Fruit fly (Drosophila melanogaster) whole organism, embryonic: Measurements from ENCODE around the gene CG13893.

ENCODE experiments used
- B-H1 ChIP-seq: fragments of 200-800 bp; sonication (Bioruptor generic); IDR thresholded peaks from 3 replicates; pipeline ENCODE4 v1.3.6; 2022; ENCODE audit warnings: missing biosample characterization, missing genetic modification characterization
- BEAF-32 ChIP-seq: fragments of 200-800 bp; sonication (Bioruptor generic); optimal IDR thresholded peaks from 3 replicates; lab custom pipeline; 2017; ENCODE audit warnings: missing biosample characterization, missing genetic modification characterization, mild to moderate bottlenecking, moderate library complexity, missing genetic modification reagents
- CG11093 ChIP-seq: fragments of 200-800 bp; sonication (Bioruptor generic); IDR thresholded peaks from 3 replicates; pipeline ENCODE4 v1.3.6; 2022; ENCODE audit warnings: missing biosample characterization, missing genetic modification characterization
- CG12155 ChIP-seq: fragments of 200-800 bp; sonication (Bioruptor generic); optimal IDR thresholded peaks from 3 replicates; lab custom pipeline; 2016; ENCODE audit warnings: missing biosample characterization, missing genetic modification characterization
- CG12391 ChIP-seq: fragments of 200-800 bp; sonication (Bioruptor generic); optimal IDR thresholded peaks from 3 replicates; lab custom pipeline; 2018; ENCODE audit warnings: missing biosample characterization, mild to moderate bottlenecking, missing genetic modification characterization, moderate library complexity
- CG12769 ChIP-seq: fragments of 200-800 bp; sonication (Bioruptor generic); optimal IDR thresholded peaks from 2 replicates; lab custom pipeline; 2019; ENCODE audit warnings: missing biosample characterization, mild to moderate bottlenecking, missing genetic modification characterization, moderate library complexity
- CG13296 ChIP-seq: fragments of 200-800 bp; sonication (Bioruptor generic); optimal IDR thresholded peaks from 3 replicates; lab custom pipeline; 2018; ENCODE audit warnings: missing biosample characterization, mild to moderate bottlenecking, missing genetic modification characterization
- CG13775 ChIP-seq: fragments of 200-800 bp; sonication (Bioruptor generic); optimal IDR thresholded peaks from 3 replicates; lab custom pipeline; 2017; ENCODE audit warnings: missing biosample characterization, mild to moderate bottlenecking, missing genetic modification characterization
- CG15269 ChIP-seq: fragments of 200-800 bp; sonication (Bioruptor generic); optimal IDR thresholded peaks from 2 replicates; lab custom pipeline; 2018; ENCODE audit warnings: missing biosample characterization, mild to moderate bottlenecking, missing genetic modification characterization, moderate library complexity
- CG15514 ChIP-seq: fragments of 200-800 bp; sonication (Bioruptor generic); optimal IDR thresholded peaks from 3 replicates; lab custom pipeline; 2017; ENCODE audit warnings: missing biosample characterization, missing genetic modification characterization, mild to moderate bottlenecking, moderate library complexity, missing genetic modification reagents
- CG15696 ChIP-seq: fragments of 200-800 bp; sonication (Bioruptor generic); optimal IDR thresholded peaks from 2 replicates; lab custom pipeline; 2019; ENCODE audit warnings: missing biosample characterization, mild to moderate bottlenecking, missing genetic modification characterization, moderate library complexity
- CG17361 ChIP-seq: fragments of 200-800 bp; sonication (Bioruptor generic); IDR thresholded peaks from 3 replicates; pipeline ENCODE4 v1.3.6; 2022; ENCODE audit warnings: missing biosample characterization, missing genetic modification characterization
- CG17568 ChIP-seq: fragments of 200-800 bp; sonication (Bioruptor generic); optimal IDR thresholded peaks from 2 replicates; lab custom pipeline; 2018; ENCODE audit warnings: missing biosample characterization, mild to moderate bottlenecking, missing genetic modification characterization, moderate library complexity
- CG1832 ChIP-seq: fragments of 200-800 bp; sonication (Bioruptor generic); optimal IDR thresholded peaks from 2 replicates; lab custom pipeline; 2017; ENCODE audit warnings: missing biosample characterization, mild to moderate bottlenecking, missing genetic modification characterization, inconsistent platforms
- CG30431 ChIP-seq: fragments of 200-800 bp; sonication (Bioruptor generic); optimal IDR thresholded peaks from 2 replicates; lab custom pipeline; 2017; ENCODE audit warnings: missing biosample characterization, missing genetic modification characterization
- CG3163 ChIP-seq: fragments of 200-800 bp; sonication (Bioruptor generic); optimal IDR thresholded peaks from 3 replicates; lab custom pipeline; 2016; ENCODE audit warnings: missing biosample characterization, missing genetic modification characterization
- CG4820 ChIP-seq: fragments of 200-800 bp; sonication (Bioruptor generic); optimal IDR thresholded peaks from 3 replicates; lab custom pipeline; 2016; ENCODE audit warnings: missing biosample characterization, missing genetic modification characterization
- CG6765 ChIP-seq: fragments of 200-800 bp; sonication (Bioruptor generic); optimal IDR thresholded peaks from 3 replicates; lab custom pipeline; 2017; ENCODE audit warnings: missing biosample characterization, mild to moderate bottlenecking, missing genetic modification characterization
- CG7271 ChIP-seq: fragments of 200-800 bp; sonication (Bioruptor generic); optimal IDR thresholded peaks from 2 replicates; lab custom pipeline; 2018; ENCODE audit warnings: missing biosample characterization, mild to moderate bottlenecking, missing genetic modification characterization, moderate library complexity
- CG8359 ChIP-seq: fragments of 200-800 bp; sonication (Bioruptor generic); optimal IDR thresholded peaks from 2 replicates; lab custom pipeline; 2017; ENCODE audit warnings: missing biosample characterization, mild to moderate bottlenecking, missing genetic modification characterization, borderline replicate concordance
- CG9215 ChIP-seq: fragments of 200-800 bp; sonication (Bioruptor generic); IDR thresholded peaks from 2 replicates; pipeline ENCODE4 v1.3.6; 2022; ENCODE audit warnings: missing biosample characterization, missing genetic modification characterization
- Dad ChIP-seq: fragments of 200-800 bp; sonication (Bioruptor generic); optimal IDR thresholded peaks from 3 replicates; lab custom pipeline; 2016; ENCODE audit warnings: missing biosample characterization, missing genetic modification characterization
- Doc3 ChIP-seq: fragments of 200-800 bp; sonication (Bioruptor generic); IDR thresholded peaks from 3 replicates; pipeline ENCODE4 v1.3.6; 2022; ENCODE audit warnings: missing biosample characterization, missing genetic modification characterization; ENCODE audit not compliant: partially characterized antibody
- Hr78 ChIP-seq, 2 experiments: fragments of 200-800 bp in 1 of 2; fragments of >200 bp in 1 of 2; sonication (Bioruptor generic) in 1 of 2; optimal IDR thresholded peaks; 2 replicates each; lab custom pipeline; 2017 to 2019; ENCODE audit warnings: missing biosample characterization in 2 of 2, missing genetic modification characterization in 2 of 2, mild to moderate bottlenecking in 1 of 2, moderate library complexity in 1 of 2
- Myb ChIP-seq: fragments of 200-800 bp; sonication (Bioruptor generic); optimal IDR thresholded peaks from 2 replicates; lab custom pipeline; 2016; ENCODE audit warnings: missing biosample characterization, missing genetic modification characterization
- NK7.1 ChIP-seq: fragments of 200-800 bp; sonication (Bioruptor generic); optimal IDR thresholded peaks from 3 replicates; lab custom pipeline; 2016; ENCODE audit warnings: missing biosample characterization, missing genetic modification characterization
- Pdp1 ChIP-seq, 2 experiments: fragments of 200-800 bp; sonication (Bioruptor generic); optimal IDR thresholded peaks; 3 replicates each; lab custom pipeline; 2016; ENCODE audit warnings: missing biosample characterization in 2 of 2, missing genetic modification characterization in 2 of 2, mild to moderate bottlenecking in 1 of 2, moderate library complexity in 1 of 2
- Sox102F ChIP-seq: fragments of 200-800 bp; sonication (Bioruptor generic); optimal IDR thresholded peaks from 2 replicates; lab custom pipeline; 2018; ENCODE audit warnings: missing biosample characterization, mild to moderate bottlenecking, missing genetic modification characterization, moderate library complexity
- bbx ChIP-seq: fragments of 200-800 bp; sonication (Bioruptor generic); IDR thresholded peaks from 2 replicates; pipeline ENCODE4 v1.3.6; 2022; ENCODE audit warnings: missing biosample characterization, missing genetic modification characterization; ENCODE audit not compliant: partially characterized antibody
- corto ChIP-seq: fragments of 200-800 bp; sonication (Bioruptor generic); optimal IDR thresholded peaks from 2 replicates; lab custom pipeline; 2016; ENCODE audit warnings: missing biosample characterization, mild to moderate bottlenecking, missing genetic modification characterization, moderate library complexity
- dan ChIP-seq: fragments of 200-800 bp; sonication (Bioruptor generic); IDR thresholded peaks from 2 replicates; pipeline ENCODE4 v1.3.6; 2022; ENCODE audit warnings: missing biosample characterization, missing genetic modification characterization
- ewg ChIP-seq: fragments of 200-800 bp; sonication (Bioruptor generic); optimal IDR thresholded peaks from 3 replicates; lab custom pipeline; 2017; ENCODE audit warnings: mild to moderate bottlenecking, missing biosample characterization, missing genetic modification reagents, missing genetic modification characterization
- eyg ChIP-seq: fragments of 200-800 bp; sonication (Bioruptor generic); optimal IDR thresholded peaks from 3 replicates; lab custom pipeline; 2016; ENCODE audit warnings: missing biosample characterization, missing genetic modification characterization
- fd3F ChIP-seq: fragments of 200-800 bp; sonication (Bioruptor generic); optimal IDR thresholded peaks from 2 replicates; lab custom pipeline; 2018; ENCODE audit warnings: missing biosample characterization, mild to moderate bottlenecking, missing genetic modification characterization, moderate library complexity
- gem ChIP-seq: fragments of 200-800 bp; sonication (Bioruptor generic); optimal IDR thresholded peaks from 2 replicates; lab custom pipeline; 2019; ENCODE audit warnings: missing biosample characterization, mild to moderate bottlenecking, missing genetic modification characterization, moderate library complexity
- gt ChIP-seq: fragments of 200-800 bp; sonication (Bioruptor generic); IDR thresholded peaks from 2 replicates; pipeline ENCODE4 v1.3.6; 2022; ENCODE audit warnings: missing biosample characterization, missing genetic modification characterization
- inv ChIP-seq: fragments of 200-800 bp; sonication (Bioruptor generic); IDR thresholded peaks from 2 replicates; pipeline ENCODE4 v1.3.6; 2022; ENCODE audit warnings: missing biosample characterization, missing genetic modification characterization; ENCODE audit not compliant: partially characterized antibody
- kay ChIP-seq: fragments of 200-800 bp; sonication (Bioruptor generic); optimal IDR thresholded peaks from 2 replicates; lab custom pipeline; 2016; ENCODE audit warnings: missing biosample characterization, missing genetic modification characterization
- lov ChIP-seq, 2 experiments: fragments of 200-800 bp in 1 of 2; fragments of >200 bp in 1 of 2; sonication (Bioruptor generic) in 1 of 2; IDR thresholded peaks in 1 of 2; optimal IDR thresholded peaks in 1 of 2; 2 replicates in 1 of 2; 3 replicates in 1 of 2; pipeline versions ENCODE4 v1.3.6 to Lab custom; 2017 to 2022; ENCODE audit warnings: missing biosample characterization in 1 of 2, missing genetic modification characterization in 1 of 2
- mam ChIP-seq: fragments of 200-800 bp; sonication (Bioruptor generic); optimal IDR thresholded peaks from 3 replicates; lab custom pipeline; 2016; ENCODE audit warnings: missing biosample characterization, missing genetic modification characterization
- onecut ChIP-seq: fragments of 200-800 bp; sonication (Bioruptor generic); IDR thresholded peaks from 2 replicates; pipeline ENCODE4 v1.3.6; 2022; ENCODE audit warnings: missing biosample characterization, missing genetic modification characterization
- pros ChIP-seq: fragments of 200-800 bp; sonication (Bioruptor generic); optimal IDR thresholded peaks from 3 replicates; lab custom pipeline; 2019; ENCODE audit warnings: missing biosample characterization, mild to moderate bottlenecking, missing genetic modification characterization, moderate library complexity
- repo ChIP-seq: fragments of 200-800 bp; sonication (Bioruptor generic); optimal IDR thresholded peaks from 2 replicates; lab custom pipeline; 2016; ENCODE audit warnings: missing biosample characterization, missing genetic modification characterization
- sim ChIP-seq: fragments of 200-800 bp; sonication (Bioruptor generic); IDR thresholded peaks from 2 replicates; pipeline ENCODE4 v1.3.6; 2022; ENCODE audit warnings: missing biosample characterization, missing genetic modification characterization
- so ChIP-seq: fragments of 200-800 bp; sonication (Bioruptor generic); IDR thresholded peaks from 3 replicates; pipeline ENCODE4 v1.3.6; 2022; ENCODE audit warnings: missing biosample characterization, missing genetic modification characterization
- sob ChIP-seq: fragments of 200-800 bp; sonication (Bioruptor generic); IDR thresholded peaks from 2 replicates; pipeline ENCODE4 v1.3.6; 2022; ENCODE audit warnings: missing biosample characterization, missing genetic modification characterization
- sr ChIP-seq: fragments of 200-800 bp; sonication (Bioruptor generic); IDR thresholded peaks from 3 replicates; pipeline ENCODE4 v1.3.6; 2022; ENCODE audit warnings: missing biosample characterization, missing genetic modification characterization
- zen ChIP-seq: fragments of 200-800 bp; sonication (Bioruptor generic); optimal IDR thresholded peaks from 3 replicates; lab custom pipeline; 2018; ENCODE audit warnings: missing biosample characterization, mild to moderate bottlenecking, missing genetic modification characterization, moderate library complexity

Gene CG13893

DNA sequence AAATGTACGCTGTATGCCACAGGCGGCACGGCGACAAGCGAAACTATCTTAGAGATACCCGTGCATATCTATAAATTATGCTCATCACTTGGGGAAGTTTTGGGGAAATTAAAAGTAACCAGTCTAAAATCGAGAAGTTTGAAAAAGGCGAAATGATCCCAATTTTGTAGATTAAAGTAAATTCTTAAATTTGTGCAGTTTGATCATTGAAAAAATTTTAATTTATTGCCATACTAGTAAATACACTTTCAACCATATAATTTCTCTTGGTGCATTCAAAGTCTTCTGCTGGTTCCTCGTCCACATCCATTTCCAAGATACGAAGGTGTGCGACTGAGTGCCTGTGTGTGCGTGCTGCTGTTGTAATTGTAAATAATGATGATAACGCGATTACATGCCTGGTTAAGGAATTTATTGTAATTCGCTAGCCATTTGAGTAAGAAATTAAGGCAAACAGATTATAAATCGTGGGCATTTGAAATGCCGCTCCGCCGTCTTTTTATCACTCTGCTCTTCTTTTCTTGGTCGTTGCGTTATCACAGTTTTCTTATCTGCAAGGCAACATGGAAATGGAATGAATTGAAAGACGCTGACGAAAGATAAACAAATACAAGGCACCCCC lies 11.7 kb upstream of the CG13893 start (continued):
- TF ChIP-seq CG12769 (tag; lab: Kevin White, UChicago) (peak; percentile 44), CG3163 (GFP tag; lab: Kevin White, UChicago) (peak; percentile 69), ewg (GFP tag; lab: Kevin White, UChicago) (peak; percentile 79), Sox102F (GFP tag; lab: Kevin White, UChicago) (peak; percentile 93), bbx (GFP tag; lab: Robert Waterston, UW) (no peak), CG9215 (GFP tag; lab: Robert Waterston, UW) (peak; percentile 68), dan (GFP tag; lab: Robert Waterston, UW) (peak; percentile 52; the same call in 1 of the 2 replicates), CG13296 (GFP tag; lab: Kevin White, UChicago) (peak; percentile 77), lov (optimal IDR thresholded peaks at IDR 0.05; lab: Kevin White, UChicago) (no peak), lov (GFP tag; IDR thresholded peaks at IDR 0.05; lab: Robert Waterston, UW) (peak; percentile 74; the same call in 2 of the 3 replicates), Pdp1 (GFP tag; optimal IDR thresholded peaks at IDR 0.05; lab: Kevin White, UChicago) (peak; percentile 28 to 84), CG8359 (GFP tag; lab: Kevin White, UChicago) (peak; percentile 72), CG13775 (peak; percentile 71), CG6765 (no peak), CG15514 (GFP tag; lab: Kevin White, UChicago) (peak; percentile 50), CG1832 (GFP tag; lab: Kevin White, UChicago) (no peak), Dad (GFP tag; lab: Kevin White, UChicago) (peak; percentile 81), CG15269 (tag; lab: Kevin White, UChicago) (peak; percentile 89), CG11093 (GFP tag; lab: Robert Waterston, UW) (peak; percentile 84), corto (no peak), CG12391 (tag; lab: Kevin White, UChicago) (peak; percentile 93), CG17361 (peak; percentile 91), BEAF-32 (GFP tag; lab: Kevin White, UChicago) (no peak), eyg (GFP tag; lab: Kevin White, UChicago) (peak; percentile 72), CG12155 (GFP tag; lab: Kevin White, UChicago) (peak; percentile 77), so (peak; percentile 89), sim (GFP tag; lab: Robert Waterston, UW) (peak; percentile 87), CG7271 (tag; lab: Kevin White, UChicago) (peak; percentile 15), gt (GFP tag; lab: Robert Waterston, UW) (peak; percentile 51; the same call in 1 of the 2 replicates), repo (peak; percentile 72), sob (GFP tag; lab: Robert Waterston, UW) (peak; percentile 74), zen (tag; lab: Kevin White, UChicago) (peak; percentile 82), CG15696 (tag; lab: Kevin White, UChicago) (peak; percentile 67), Hr78 (GFP tag; optimal IDR thresholded peaks at IDR 0.05; lab: Kevin White, UChicago) (peak in 1 of 2 experiments; percentile 31), inv (GFP tag; lab: Robert Waterston, UW) (no peak), kay (peak; percentile 69), CG17568 (peak; percentile 72), Doc3 (GFP tag; lab: Robert Waterston, UW) (no peak), mam (GFP tag; lab: Kevin White, UChicago) (peak; percentile 75), CG30431 (GFP tag; lab: Kevin White, UChicago) (peak; percentile 73), Myb (peak; percentile 55), pros (GFP tag; lab: Kevin White, UChicago) (peak; percentile 75), onecut (peak; percentile 68), B-H1 (GFP tag; lab: Robert Waterston, UW) (peak; percentile 90), gem (peak; percentile 95), NK7.1 (GFP tag; lab: Kevin White, UChicago) (peak; percentile 71), fd3F (peak; percentile 68), CG4820 (GFP tag; lab: Kevin White, UChicago) (peak; percentile 91), sr (GFP tag; lab: Robert Waterston, UW) (0 out of 3 replicates have a peak, but pooled peaks have one; percentile 20)
